Worm (Caenorhabditis elegans) whole organism, young adult: ENCODE data around the gene F54B11.11.

Experiments
- B0261.1 ChIP-seq: sonication (generic microtip); optimal IDR thresholded peaks from 2 replicates; lab custom pipeline; 2016; ENCODE audit warnings: mild to moderate bottlenecking, missing genetic modification characterization, moderate library complexity, missing compliant biosample characterization
- B0336.3 ChIP-seq: fragments of 200-800 bp; sonication (Bioruptor generic); IDR thresholded peaks from 2 replicates; pipeline ENCODE4 v1.3.6; 2022; ENCODE audit warnings: missing genetic modification characterization, missing compliant biosample characterization
- F39B2.1 ChIP-seq: fragments of 200-800 bp; sonication (Bioruptor generic); IDR thresholded peaks from 2 replicates; pipeline ENCODE4 v1.3.6; 2022; ENCODE audit warnings: missing genetic modification reagents, missing genetic modification characterization, missing compliant biosample characterization
- F52B5.7 ChIP-seq: sonication (generic microtip); optimal IDR thresholded peaks from 2 replicates; lab custom pipeline; 2016; ENCODE audit warnings: mild to moderate bottlenecking, missing genetic modification characterization, missing compliant biosample characterization
- K12H6.12 ChIP-seq: fragments of 200-800 bp; sonication (Bioruptor generic); optimal IDR thresholded peaks from 2 replicates; lab custom pipeline; 2018; ENCODE audit warnings: mild to moderate bottlenecking, missing genetic modification characterization, missing compliant biosample characterization
- T26A5.8 ChIP-seq: sonication (generic microtip); optimal IDR thresholded peaks from 2 replicates; lab custom pipeline; 2016; ENCODE audit warnings: missing genetic modification characterization, missing compliant biosample characterization
- Y95B8A.8 ChIP-seq: fragments of 200-800 bp; sonication (Bioruptor generic); IDR thresholded peaks from 2 replicates; pipeline ENCODE4 v1.3.6; 2022; ENCODE audit warnings: missing genetic modification reagents, missing genetic modification characterization, missing compliant biosample characterization
- akir-1 ChIP-seq: fragments of 200-800 bp; sonication (Bioruptor generic); optimal IDR thresholded peaks from 2 replicates; lab custom pipeline; 2018; ENCODE audit warnings: mild to moderate bottlenecking, missing genetic modification characterization, moderate library complexity, missing compliant biosample characterization
- aptf-2 ChIP-seq: fragments of 200-800 bp; sonication (Bioruptor generic); conservative IDR thresholded peaks from 2 replicates; pipeline ENCODE4 v1.3.6; 2022; ENCODE audit warnings: missing genetic modification reagents, missing genetic modification characterization, missing compliant biosample characterization
- aptf-3 ChIP-seq: fragments of 200-800 bp; sonication (Bioruptor generic); IDR thresholded peaks from 2 replicates; pipeline ENCODE4 v1.3.6; 2022; ENCODE audit warnings: missing genetic modification characterization, missing compliant biosample characterization
- ceh-27 ChIP-seq: fragments of 200-800 bp; sonication (Bioruptor generic); optimal IDR thresholded peaks from 2 replicates; lab custom pipeline; 2018; ENCODE audit warnings: mild to moderate bottlenecking, missing genetic modification characterization, moderate library complexity, missing compliant biosample characterization
- ceh-58 ChIP-seq: fragments of 200-800 bp; sonication (Bioruptor generic); IDR thresholded peaks from 2 replicates; pipeline ENCODE4 v1.3.6; 2022; ENCODE audit warnings: missing genetic modification characterization, missing compliant biosample characterization
- ceh-91 ChIP-seq: fragments of 200-800 bp; sonication (Bioruptor generic); IDR thresholded peaks from 2 replicates; pipeline ENCODE4 v1.3.6; 2022; ENCODE audit warnings: missing genetic modification reagents, missing genetic modification characterization, missing compliant biosample characterization
- die-1 ChIP-seq: sonication (generic microtip); optimal IDR thresholded peaks from 2 replicates; lab custom pipeline; 2016; ENCODE audit warnings: missing genotype, mild to moderate bottlenecking, missing genetic modification characterization, missing compliant biosample characterization
- dox-1 ChIP-seq: fragments of 200-800 bp; sonication (Bioruptor generic); IDR thresholded peaks from 2 replicates; pipeline ENCODE4 v1.3.6; 2022; ENCODE audit warnings: missing genetic modification reagents, missing genetic modification characterization, missing compliant biosample characterization
- ekl-4 ChIP-seq: fragments of 200-800 bp; sonication (Bioruptor generic); IDR thresholded peaks from 2 replicates; pipeline ENCODE4 v1.3.6; 2022; ENCODE audit warnings: missing genetic modification reagents, missing genetic modification characterization, missing compliant biosample characterization
- gei-17 ChIP-seq: fragments of 200-800 bp; sonication (Bioruptor generic); optimal IDR thresholded peaks from 2 replicates; lab custom pipeline; 2018; ENCODE audit warnings: mild to moderate bottlenecking, missing genetic modification characterization, missing compliant biosample characterization
- hmg-1.2 ChIP-seq: fragments of 200-800 bp; sonication (Bioruptor generic); IDR thresholded peaks from 2 replicates; pipeline ENCODE4 v1.3.6; 2022; ENCODE audit warnings: missing genetic modification reagents, missing genetic modification characterization, missing compliant biosample characterization
- hmg-20 ChIP-seq: fragments of 200-800 bp; sonication (Bioruptor generic); IDR thresholded peaks from 2 replicates; pipeline ENCODE4 v1.3.6; 2022; ENCODE audit warnings: missing genetic modification reagents, missing genetic modification characterization, missing compliant biosample characterization
- hsf-1 ChIP-seq: fragments of 200-800 bp; sonication (Bioruptor generic); IDR thresholded peaks from 2 replicates; pipeline ENCODE4 v1.3.6; 2022; ENCODE audit warnings: missing genetic modification reagents, missing genetic modification characterization, missing compliant biosample characterization
- lag-1 ChIP-seq: fragments of 200-800 bp; sonication (Bioruptor generic); IDR thresholded peaks from 2 replicates; pipeline ENCODE4 v1.3.6; 2022; ENCODE audit warnings: missing genetic modification reagents, missing genetic modification characterization, missing compliant biosample characterization
- lin-26 ChIP-seq: fragments of 200-800 bp; sonication (Bioruptor generic); IDR thresholded peaks from 2 replicates; pipeline ENCODE4 v1.3.6; 2022; ENCODE audit warnings: missing genetic modification reagents, missing genetic modification characterization, missing compliant biosample characterization
- lin-54 ChIP-seq: fragments of 200-800 bp; sonication (Bioruptor generic); optimal IDR thresholded peaks from 2 replicates; lab custom pipeline; 2018; ENCODE audit warnings: mild to moderate bottlenecking, missing genetic modification characterization, missing compliant biosample characterization
- lsl-1 ChIP-seq: fragments of 200-800 bp; sonication (Bioruptor generic); optimal IDR thresholded peaks from 2 replicates; lab custom pipeline; 2018; ENCODE audit warnings: mild to moderate bottlenecking, missing genetic modification characterization, moderate library complexity, missing compliant biosample characterization
- lsy-27 ChIP-seq: sonication (generic microtip); optimal IDR thresholded peaks from 2 replicates; lab custom pipeline; 2017; ENCODE audit warnings: missing genetic modification characterization, mild to moderate bottlenecking, missing compliant biosample characterization, antibody characterized with exemption, missing genotype, borderline replicate concordance; ENCODE audit not compliant: insufficient read depth
- mcd-1 ChIP-seq: fragments of 200-800 bp; sonication (Bioruptor generic); IDR thresholded peaks from 2 replicates; pipeline ENCODE4 v1.3.6; 2022; ENCODE audit warnings: missing genetic modification reagents, missing genetic modification characterization, missing compliant biosample characterization
- mel-28 ChIP-seq: sonication (generic microtip); optimal IDR thresholded peaks from 2 replicates; lab custom pipeline; 2016; ENCODE audit warnings: borderline replicate concordance, mild to moderate bottlenecking, missing genetic modification characterization, missing compliant biosample characterization
- mxl-1 ChIP-seq: sonication (generic microtip); optimal IDR thresholded peaks from 2 replicates; lab custom pipeline; 2016; ENCODE audit warnings: missing genetic modification characterization, missing compliant biosample characterization
- nhr-120 ChIP-seq: fragments of 200-800 bp; sonication (Bioruptor generic); IDR thresholded peaks from 2 replicates; pipeline ENCODE4 v1.3.6; 2022; ENCODE audit warnings: missing genetic modification characterization, missing compliant biosample characterization
- nhr-80 ChIP-seq: sonication (generic microtip); optimal IDR thresholded peaks from 2 replicates; lab custom pipeline; 2016; ENCODE audit warnings: missing genetic modification characterization, missing compliant biosample characterization
- pbrm-1 ChIP-seq: fragments of 200-800 bp; sonication (Bioruptor generic); IDR thresholded peaks from 2 replicates; pipeline ENCODE4 v1.3.6; 2022; ENCODE audit warnings: missing genetic modification reagents, missing genetic modification characterization, missing compliant biosample characterization
- pha-4 ChIP-seq: fragments of 150-350 bp; sonication (generic microtip); optimal IDR thresholded peaks from 2 replicates; lab custom pipeline; 2014; ENCODE audit warnings: missing biosample characterization, missing genetic modification reagents, missing genetic modification characterization
- repo-1 ChIP-seq: sonication (generic microtip); optimal IDR thresholded peaks from 2 replicates; lab custom pipeline; 2017; ENCODE audit warnings: mild to moderate bottlenecking, missing genetic modification characterization, missing compliant biosample characterization
- rpc-1 ChIP-seq, 2 experiments: fragments of 150-350 bp in 1 of 2; sonication (generic microtip) in 1 of 2; optimal IDR thresholded peaks; 2 replicates each; lab custom pipeline; 2014 to 2018; ENCODE audit warnings: missing biosample characterization in 1 of 2, missing genetic modification characterization in 1 of 2, missing genetic modification reagents in 1 of 2, missing genotype in 1 of 2
- sea-2 ChIP-seq: fragments of 200-800 bp; sonication (Bioruptor generic); IDR thresholded peaks from 2 replicates; pipeline ENCODE4 v1.3.6; 2022; ENCODE audit warnings: missing genetic modification characterization, missing compliant biosample characterization
- snpc-1.3 ChIP-seq: sonication (generic microtip); optimal IDR thresholded peaks from 2 replicates; lab custom pipeline; 2017; ENCODE audit warnings: missing genetic modification characterization, mild to moderate bottlenecking, missing compliant biosample characterization, antibody characterized with exemption, moderate library complexity, missing genotype, missing genetic modification reagents; ENCODE audit not compliant: insufficient read depth
- snpc-4 ChIP-seq, 5 experiments: fragments of 150-350 bp in 1 of 5; sonication (generic microtip) in 4 of 5; optimal IDR thresholded peaks; 2 replicates each; lab custom pipeline; 2014 to 2018; ENCODE audit warnings: missing genetic modification characterization in 5 of 5, missing biosample characterization in 3 of 5, antibody characterized with exemption in 2 of 5, mild to moderate bottlenecking in 2 of 5, missing compliant biosample characterization in 2 of 5, missing genotype in 2 of 5, moderate library complexity in 2 of 5, missing genetic modification reagents in 1 of 5
- tlf-1 ChIP-seq: fragments of 200-800 bp; sonication (Bioruptor generic); optimal IDR thresholded peaks from 2 replicates; lab custom pipeline; 2018; ENCODE audit warnings: mild to moderate bottlenecking, missing genetic modification characterization, missing compliant biosample characterization
- unc-62 ChIP-seq: fragments of 150-350 bp; optimal IDR thresholded peaks from 2 replicates; lab custom pipeline; 2014; ENCODE audit warnings: missing biosample characterization, missing genetic modification reagents, missing genetic modification characterization
- ztf-25 ChIP-seq: fragments of 200-800 bp; sonication (Bioruptor generic); IDR thresholded peaks from 2 replicates; pipeline ENCODE4 v1.3.6; 2022; ENCODE audit warnings: missing genetic modification reagents, missing genetic modification characterization, missing compliant biosample characterization
- ztf-28 ChIP-seq: fragments of 200-800 bp; sonication (Bioruptor generic); IDR thresholded peaks from 2 replicates; pipeline ENCODE4 v1.3.6; 2022; ENCODE audit warnings: missing genetic modification reagents, missing genetic modification characterization, missing compliant biosample characterization
- ztf-3 ChIP-seq: fragments of 200-800 bp; sonication (Bioruptor generic); optimal IDR thresholded peaks from 2 replicates; lab custom pipeline; 2018; ENCODE audit warnings: mild to moderate bottlenecking, missing genetic modification characterization, missing compliant biosample characterization

F54B11.11 gene

ce11 chrX:13569854-13570253 lies 8.7 kb upstream of the F54B11.11 start, which contains the start of gene R01E6.7:
TSS of gene R01E6.7 (minus strand) at chrX:13569954.
- TF ChIP-seq ztf-28 (GFP tag; lab: Robert Waterston, UW) = no peak
- TF ChIP-seq Y95B8A.8 (GFP tag; lab: Robert Waterston, UW) = no peak
- no peak for TF ChIP-seq aptf-3 (GFP tag; lab: Robert Waterston, UW)
- no peak for TF ChIP-seq lsl-1 (GFP tag; lab: Kevin White, UChicago)
- no peak for TF ChIP-seq K12H6.12 (tag; lab: Kevin White, UChicago)
- TF ChIP-seq hmg-20 = no peak
- TF ChIP-seq ceh-58 (GFP tag; lab: Robert Waterston, UW) = no peak
- no peak for TF ChIP-seq sea-2 (GFP tag; lab: Robert Waterston, UW)

DNA sequence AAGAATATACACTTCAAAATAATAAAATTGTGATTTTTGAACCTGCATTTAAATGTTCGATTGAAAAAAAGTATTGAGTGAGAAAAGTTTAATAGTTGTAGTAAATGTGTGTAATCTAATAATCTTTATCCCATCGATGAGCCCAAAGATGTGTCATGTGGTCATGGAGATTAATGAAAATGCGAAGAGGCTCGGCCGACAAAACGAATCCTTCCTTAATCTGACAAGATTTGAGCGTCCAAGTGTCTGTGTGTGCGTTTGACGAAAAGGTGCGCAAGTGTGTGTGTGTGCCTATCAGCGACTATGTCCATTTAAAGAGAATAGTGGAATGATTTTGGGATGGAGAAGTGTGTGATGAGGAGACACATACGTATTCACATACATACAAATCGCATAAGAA lies 4.6 kb upstream of the F54B11.11 start:
- no peak for TF ChIP-seq nhr-120 (GFP tag; lab: Robert Waterston, UW)
- no peak for TF ChIP-seq unc-62
- no peak for TF ChIP-seq T26A5.8 (tag; lab: Kevin White, UChicago)

ce11 chrX:13581820-13582219 lies 3.2 kb downstream of the F54B11.11 start, which contains the start of gene F54B11.10:
TSS of gene F54B11.10 (plus strand) at chrX:13582120.
- no peak for TF ChIP-seq tlf-1 (GFP tag; lab: Kevin White, UChicago)
- no peak for TF ChIP-seq rpc-1 (optimal IDR thresholded peaks at IDR 0.05; lab: Kevin White, UChicago)
- peak; percentile 51 for TF ChIP-seq rpc-1 (tag; optimal IDR thresholded peaks at IDR 0.05; lab: Kevin White, UChicago)

- TF ChIP-seq lin-26 (GFP tag; lab: Robert Waterston, UW) (0 out of 2 replicates have a peak, but pooled peaks have one; percentile 45), ztf-25 (GFP tag; lab: Robert Waterston, UW) (no peak), lin-54 (GFP tag; lab: Kevin White, UChicago) (peak; percentile 5), nhr-120 (GFP tag; lab: Robert Waterston, UW) (no peak), gei-17 (GFP tag; lab: Kevin White, UChicago) (peak; percentile 33), ceh-91 (GFP tag; lab: Robert Waterston, UW) (no peak), mel-28 (tag; lab: Kevin White, UChicago) (no peak), mcd-1 (peak; percentile 38), lsy-27 (no peak), repo-1 (tag; lab: Kevin White, UChicago) (no peak), pha-4 (tag; lab: Kevin White, UChicago) (no peak), tlf-1 (GFP tag; lab: Kevin White, UChicago) (no peak), K12H6.12 (tag; lab: Kevin White, UChicago) (peak; percentile 39), ztf-3 (no peak), aptf-2 (GFP tag; lab: Robert Waterston, UW) (0 out of 2 replicates have a peak, but pooled peaks have one; percentile 55), ceh-27 (peak; percentile 12), F52B5.7 (tag; lab: Kevin White, UChicago) (peak; percentile 63), ztf-28 (GFP tag; lab: Robert Waterston, UW) (no peak), die-1 (tag; lab: Kevin White, UChicago) (peak; percentile 16), pbrm-1 (no peak), snpc-4 (GFP tag; optimal IDR thresholded peaks at IDR 0.05; lab: Kevin White, UChicago) (no peak), snpc-4 (tag; optimal IDR thresholded peaks at IDR 0.05; lab: Kevin White, UChicago) (peak in 2 of 4 experiments; percentile 7 to 52), ekl-4 (GFP tag; lab: Robert Waterston, UW) (no peak), mxl-1 (no peak), hmg-1.2 (GFP tag; lab: Robert Waterston, UW) (peak; percentile 48; the same call in 1 of the 2 replicates), B0336.3 (GFP tag; lab: Robert Waterston, UW) (no peak), lag-1 (GFP tag; lab: Robert Waterston, UW) (no peak), F39B2.1 (GFP tag; lab: Robert Waterston, UW) (no peak), nhr-80 (tag; lab: Kevin White, UChicago) (peak; percentile 53), akir-1 (GFP tag; lab: Kevin White, UChicago) (no peak), hsf-1 (GFP tag; lab: Robert Waterston, UW) (no peak), B0261.1 (tag; lab: Kevin White, UChicago) (no peak), snpc-1.3 (tag; lab: Kevin White, UChicago) (no peak), hmg-20 (no peak), dox-1 (no peak; the same call in 1 of the 2 replicates)
These were observed 5.3 kb downstream of the F54B11.11 start for ce11 chrX:13583895-13584344.
